Fruit fly (Drosophila melanogaster): ENCODE data around the gene sna.
A peak's percentile ranks its signal among the peaks of the same experiment; 100 is the strongest.

DNA sequence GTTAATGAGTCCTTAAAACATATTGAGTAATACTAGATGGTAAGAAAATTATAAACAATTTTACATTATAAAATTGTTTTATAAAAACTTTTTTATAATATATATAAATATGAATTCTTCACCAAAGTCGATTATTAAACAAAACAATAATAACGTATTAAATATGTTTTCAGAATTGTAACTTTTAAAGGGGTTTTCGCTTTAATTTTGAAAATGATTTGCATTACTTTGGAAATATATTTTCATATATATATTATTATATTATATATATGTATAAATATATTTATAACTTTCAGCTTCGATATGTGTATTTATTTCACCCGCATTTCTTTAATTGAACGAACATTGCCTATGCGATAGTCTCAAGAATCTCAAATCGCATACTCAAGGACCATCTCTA is 20.0 kb downstream of the sna start:
- TF ChIP-seq pan (optimal IDR thresholded peaks at IDR 0.05) (no peak), Myc (optimal IDR thresholded peaks at IDR 0.05) (no peak), Abd-B (GFP tag; optimal IDR thresholded peaks at IDR 0.05) (no peak), OdsH (GFP tag; optimal IDR thresholded peaks at IDR 0.05) (no peak), N (GFP tag; optimal IDR thresholded peaks at IDR 0.05) (no peak), usp (GFP tag; optimal IDR thresholded peaks at IDR 0.05) (no peak), Dfd (GFP tag; optimal IDR thresholded peaks at IDR 0.05) (no peak), fru (GFP tag; optimal IDR thresholded peaks at IDR 0.05) (no peak), lola (GFP tag; optimal IDR thresholded peaks at IDR 0.05) (no peak), h (GFP tag; optimal IDR thresholded peaks at IDR 0.05) (peak; percentile 4), Hnf4 (GFP tag; optimal IDR thresholded peaks at IDR 0.05) (no peak), CG9705 (GFP tag; optimal IDR thresholded peaks at IDR 0.05) (no peak), Mio (GFP tag; optimal IDR thresholded peaks at IDR 0.05) (no peak), Vsx2 (GFP tag; optimal IDR thresholded peaks at IDR 0.05; ENCODE audit: partially characterized antibody) (no peak)

Data from whole organism, wandering third instar larva.